Worm (Caenorhabditis elegans) whole organism, L1 larva: Measurements from ENCODE around the gene fbxb-16.

Experiments used
- C16A3.4 ChIP-seq: fragments of 150-350 bp; optimal IDR thresholded peaks from 2 replicates; lab custom pipeline; 2014; ENCODE audit warnings: missing biosample characterization, missing genetic modification characterization
- Y116A8C.19 ChIP-seq: sonication (generic microtip); optimal IDR thresholded peaks from 2 replicates; lab custom pipeline; 2016; ENCODE audit warnings: missing compliant biosample characterization, missing genetic modification characterization, borderline replicate concordance
- aha-1 ChIP-seq: fragments of 150-350 bp; optimal IDR thresholded peaks from 2 replicates; lab custom pipeline; 2014; ENCODE audit warnings: missing biosample characterization, missing genetic modification characterization
- alr-1 ChIP-seq: fragments of 200-800 bp; sonication (Bioruptor generic); optimal IDR thresholded peaks from 2 replicates; lab custom pipeline; 2018; ENCODE audit warnings: borderline replicate concordance, mild to moderate bottlenecking, missing genetic modification characterization, missing compliant biosample characterization
- ama-1 ChIP-seq: fragments of 150-350 bp; optimal IDR thresholded peaks from 2 replicates; lab custom pipeline; 2014
- blmp-1 ChIP-seq: fragments of 150-350 bp; optimal IDR thresholded peaks from 2 replicates; lab custom pipeline; 2014; ENCODE audit warnings: missing biosample characterization, missing genetic modification characterization
- ceh-63 ChIP-seq: fragments of 200-800 bp; sonication (Bioruptor generic); optimal IDR thresholded peaks from 2 replicates; lab custom pipeline; 2018; ENCODE audit warnings: mild to moderate bottlenecking, missing genetic modification characterization, missing compliant biosample characterization
- ceh-82 ChIP-seq, 3 experiments: fragments of 150-350 bp in 1 of 3; sonication (generic microtip) in 2 of 3; optimal IDR thresholded peaks; 2 replicates each; lab custom pipeline; 2014 to 2017; ENCODE audit warnings: missing biosample characterization in 3 of 3, missing genetic modification characterization in 3 of 3
- ces-1 ChIP-seq: fragments of 150-350 bp; optimal IDR thresholded peaks from 2 replicates; lab custom pipeline; 2014; ENCODE audit warnings: missing biosample characterization, missing genetic modification reagents, missing genetic modification characterization
- dsc-1 ChIP-seq: sonication (generic microtip); optimal IDR thresholded peaks from 2 replicates; lab custom pipeline; 2016; ENCODE audit warnings: mild to moderate bottlenecking, missing genetic modification characterization, missing compliant biosample characterization
- efl-3 ChIP-seq: fragments of 200-800 bp; sonication (Bioruptor generic); optimal IDR thresholded peaks from 2 replicates; lab custom pipeline; 2018; ENCODE audit warnings: mild to moderate bottlenecking, missing genetic modification characterization, missing compliant biosample characterization
- elt-2 ChIP-seq: sonication (generic microtip); optimal IDR thresholded peaks from 2 replicates; lab custom pipeline; 2016; ENCODE audit warnings: missing genetic modification characterization, mild to moderate bottlenecking, inconsistent platforms, missing compliant biosample characterization, missing genetic modification reagents
- ets-5 ChIP-seq: fragments of 200-800 bp; sonication (Bioruptor generic); IDR thresholded peaks from 2 replicates; pipeline ENCODE4 v1.3.6; 2022; ENCODE audit warnings: missing genetic modification characterization, missing compliant biosample characterization
- hpl-2 ChIP-seq: fragments of 150-350 bp; optimal IDR thresholded peaks from 2 replicates; lab custom pipeline; 2014; ENCODE audit warnings: missing biosample characterization, missing genetic modification reagents, missing genetic modification characterization
- irx-1 ChIP-seq: sonication (generic microtip); optimal IDR thresholded peaks from 2 replicates; lab custom pipeline; 2016; ENCODE audit warnings: missing genetic modification characterization, missing compliant biosample characterization
- isw-1 ChIP-seq: fragments of 200-800 bp; sonication (Bioruptor generic); IDR thresholded peaks from 2 replicates; pipeline ENCODE4 v1.3.6; 2022; ENCODE audit warnings: missing genetic modification characterization, missing compliant biosample characterization
- jun-1 ChIP-seq: fragments of 150-350 bp; optimal IDR thresholded peaks from 2 replicates; lab custom pipeline; 2014; ENCODE audit warnings: missing biosample characterization, missing genetic modification reagents, missing genetic modification characterization
- lin-14 ChIP-seq: fragments of 200-800 bp; sonication (Bioruptor generic); optimal IDR thresholded peaks from 2 replicates; lab custom pipeline; 2018; ENCODE audit warnings: mild to moderate bottlenecking, missing genetic modification characterization, moderate library complexity, missing compliant biosample characterization
- lin-35 ChIP-seq, 2 experiments: fragments of 150-350 bp; optimal IDR thresholded peaks; 2 replicates each; lab custom pipeline; 2014; ENCODE audit warnings: missing biosample characterization in 2 of 2, missing genetic modification characterization in 2 of 2, missing genetic modification reagents in 2 of 2
- lin-39 ChIP-seq: fragments of 150-350 bp; optimal IDR thresholded peaks from 2 replicates; lab custom pipeline; 2014; ENCODE audit warnings: missing biosample characterization, missing genetic modification reagents, missing genetic modification characterization
- mab-9 ChIP-seq: fragments of 200-800 bp; sonication (Bioruptor generic); IDR thresholded peaks from 2 replicates; pipeline ENCODE4 v1.3.6; 2022; ENCODE audit warnings: missing genetic modification reagents, missing genetic modification characterization, missing compliant biosample characterization
- nhr-11 ChIP-seq: fragments of 150-350 bp; optimal IDR thresholded peaks from 2 replicates; lab custom pipeline; 2014; ENCODE audit warnings: missing biosample characterization, missing genetic modification characterization
- nhr-12 ChIP-seq: sonication (generic microtip); optimal IDR thresholded peaks from 2 replicates; lab custom pipeline; 2017; ENCODE audit warnings: missing biosample characterization, missing genetic modification characterization
- nhr-28 ChIP-seq: fragments of 150-350 bp; optimal IDR thresholded peaks from 2 replicates; lab custom pipeline; 2014; ENCODE audit warnings: missing biosample characterization, missing genetic modification characterization
- nhr-84 ChIP-seq: sonication (generic microtip); optimal IDR thresholded peaks from 2 replicates; lab custom pipeline; 2017; ENCODE audit warnings: missing biosample characterization, missing genetic modification characterization
- pag-3 ChIP-seq: sonication (generic microtip); optimal IDR thresholded peaks from 2 replicates; lab custom pipeline; 2017; ENCODE audit warnings: missing genetic modification characterization, mild to moderate bottlenecking, missing compliant biosample characterization, antibody characterized with exemption, borderline replicate concordance; ENCODE audit not compliant: insufficient read depth
- pax-3 ChIP-seq: fragments of 200-800 bp; sonication (Bioruptor generic); optimal IDR thresholded peaks from 2 replicates; lab custom pipeline; 2018; ENCODE audit warnings: mild to moderate bottlenecking, missing genetic modification characterization, moderate library complexity, missing compliant biosample characterization
- rnt-1 ChIP-seq: sonication (generic microtip); optimal IDR thresholded peaks from 2 replicates; lab custom pipeline; 2016; ENCODE audit warnings: mild to moderate bottlenecking, missing genetic modification characterization, moderate library complexity, missing compliant biosample characterization
- sptf-1 ChIP-seq: fragments of 150-350 bp; optimal IDR thresholded peaks from 2 replicates; lab custom pipeline; 2014; ENCODE audit warnings: missing biosample characterization, missing genetic modification characterization
- sup-37 ChIP-seq: fragments of 200-800 bp; sonication (Bioruptor generic); optimal IDR thresholded peaks from 2 replicates; lab custom pipeline; 2018; ENCODE audit warnings: mild to moderate bottlenecking, missing genetic modification characterization, missing compliant biosample characterization
- swsn-7 ChIP-seq: sonication (generic microtip); optimal IDR thresholded peaks from 2 replicates; lab custom pipeline; 2016; ENCODE audit warnings: missing genetic modification characterization, missing compliant biosample characterization
- tbx-2 ChIP-seq: sonication (generic microtip); optimal IDR thresholded peaks from 2 replicates; lab custom pipeline; 2016; ENCODE audit warnings: missing genetic modification characterization, missing compliant biosample characterization
- tlp-1 ChIP-seq: fragments of 150-350 bp; optimal IDR thresholded peaks from 2 replicates; lab custom pipeline; 2014; ENCODE audit warnings: missing biosample characterization, missing genetic modification characterization
- unc-30 ChIP-seq: sonication (generic microtip); optimal IDR thresholded peaks from 2 replicates; lab custom pipeline; 2017; ENCODE audit warnings: missing biosample characterization, missing genetic modification characterization
- unc-86 ChIP-seq: sonication (generic microtip); optimal IDR thresholded peaks from 2 replicates; lab custom pipeline; 2016; ENCODE audit warnings: missing genetic modification characterization, missing compliant biosample characterization
- xbp-1 ChIP-seq: sonication (generic microtip); optimal IDR thresholded peaks from 2 replicates; lab custom pipeline; 2016; ENCODE audit warnings: missing genetic modification characterization, missing compliant biosample characterization

fbxb-16 gene

DNA sequence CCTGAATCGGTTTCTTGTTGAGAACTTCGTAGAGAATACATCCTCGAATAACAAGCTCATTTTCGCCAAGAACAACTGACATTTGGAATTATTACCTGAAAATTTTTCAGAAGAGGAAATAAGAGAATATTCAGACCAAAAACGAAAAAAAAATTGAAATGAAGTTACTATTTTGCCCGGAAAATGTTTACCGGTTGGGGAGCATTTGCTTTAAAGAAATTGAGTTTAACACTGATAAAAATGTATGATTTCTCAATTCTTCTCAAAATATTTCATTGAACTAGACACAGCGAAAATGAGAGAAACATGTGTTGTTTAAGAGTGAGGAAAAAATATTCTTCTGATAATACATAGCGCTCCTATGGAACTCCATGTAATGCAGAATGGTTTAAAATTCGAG, 35.3 kb downstream of the fbxb-16 start, which contains the start of gene fbxa-165:
TSS of gene fbxa-165 (minus strand) at position 101 of the 400 bp plus-strand sequence.
- no peak for TF ChIP-seq tlp-1 (tag; lab: Kevin White, UChicago)
- TF ChIP-seq nhr-12, result no peak
- no peak for TF ChIP-seq C16A3.4 (tag; lab: Kevin White, UChicago)
- TF ChIP-seq pax-3, result no peak
- no peak for TF ChIP-seq lin-39 (tag; lab: Kevin White, UChicago)
- TF ChIP-seq alr-1 (tag; lab: Kevin White, UChicago), result no peak
- no peak for TF ChIP-seq ces-1
- no peak for TF ChIP-seq swsn-7 (tag; lab: Kevin White, UChicago)
- no peak for TF ChIP-seq tbx-2 (tag; lab: Kevin White, UChicago)
- TF ChIP-seq rnt-1 (tag; lab: Kevin White, UChicago), result no peak
- TF ChIP-seq ceh-82 (tag; optimal IDR thresholded peaks at IDR 0.05; lab: Kevin White, UChicago), result no peak
- no peak for TF ChIP-seq irx-1 (tag; lab: Kevin White, UChicago)
- TF ChIP-seq dsc-1 (tag; lab: Kevin White, UChicago), result no peak
- TF ChIP-seq lin-35 (GFP tag; optimal IDR thresholded peaks at IDR 0.05; lab: Kevin White, UChicago), result no peak
- TF ChIP-seq, all 84 proteins: peak for 0

DNA sequence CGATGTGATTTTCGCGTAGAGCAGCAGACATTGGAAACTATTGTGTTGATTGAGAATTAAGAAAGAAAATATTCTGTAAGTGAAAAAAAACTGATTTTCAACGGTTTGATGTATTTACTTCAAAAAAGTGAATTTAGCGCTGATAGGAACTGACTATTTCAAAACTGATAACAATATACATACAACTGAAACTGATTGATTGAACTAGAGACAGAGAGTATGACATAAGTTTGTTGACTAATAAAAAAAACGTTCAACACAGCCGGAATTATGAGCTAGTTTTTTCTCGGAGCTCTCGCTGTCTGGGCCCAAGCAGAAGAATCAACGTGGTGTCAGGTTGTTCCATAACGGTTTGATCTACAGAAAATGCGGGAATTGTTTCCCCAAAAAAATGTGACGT, 37.7 kb downstream of the fbxb-16 start, which contains the start of gene fbxa-164:
TSS of gene fbxa-164 (minus strand) at position 101 of the 400 bp plus-strand sequence.
- TF ChIP-seq sup-37 (GFP tag; lab: Kevin White, UChicago) (no peak), hpl-2 (no peak), dsc-1 (tag; lab: Kevin White, UChicago) (no peak), lin-14 (no peak), ceh-63 (GFP tag; lab: Kevin White, UChicago) (no peak), isw-1 (GFP tag; lab: Robert Waterston, UW) (no peak), xbp-1 (no peak), aha-1 (tag; lab: Kevin White, UChicago) (no peak), unc-86 (tag; lab: Kevin White, UChicago) (no peak)

DNA sequence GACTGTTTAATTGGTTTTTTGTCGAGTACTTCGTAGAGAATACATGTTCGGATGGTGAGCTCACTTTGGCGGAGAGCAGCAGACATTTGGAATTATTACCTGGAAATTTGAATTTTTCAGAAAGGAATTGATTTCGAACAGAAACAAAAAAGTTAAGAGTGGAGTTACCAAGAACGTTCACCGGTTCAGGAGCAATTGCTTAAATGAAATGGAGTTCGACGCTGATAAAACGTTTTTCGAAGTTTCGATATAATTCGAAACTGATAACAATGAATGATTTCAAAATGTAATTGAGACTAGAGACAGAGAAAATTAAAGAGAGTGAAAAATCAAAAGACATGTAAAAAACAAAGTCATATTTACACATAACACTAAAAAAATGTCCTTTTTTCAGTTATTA, 41.1 kb downstream of the fbxb-16 start, which contains the start of gene fbxa-163:
TSS of gene fbxa-163 (minus strand) at position 101 of the 400 bp plus-strand sequence.
- TF ChIP-seq swsn-7 (tag; lab: Kevin White, UChicago) (no peak), mab-9 (GFP tag; lab: Robert Waterston, UW) (no peak), unc-30 (tag; lab: Kevin White, UChicago) (no peak), efl-3 (no peak), ets-5 (GFP tag; lab: Robert Waterston, UW) (no peak), sptf-1 (no peak), pag-3 (tag; lab: Kevin White, UChicago) (no peak), blmp-1 (tag; lab: Kevin White, UChicago) (no peak), ama-1 (lab: Kevin White, UChicago) (no peak), nhr-28 (tag; lab: Kevin White, UChicago) (no peak)

DNA sequence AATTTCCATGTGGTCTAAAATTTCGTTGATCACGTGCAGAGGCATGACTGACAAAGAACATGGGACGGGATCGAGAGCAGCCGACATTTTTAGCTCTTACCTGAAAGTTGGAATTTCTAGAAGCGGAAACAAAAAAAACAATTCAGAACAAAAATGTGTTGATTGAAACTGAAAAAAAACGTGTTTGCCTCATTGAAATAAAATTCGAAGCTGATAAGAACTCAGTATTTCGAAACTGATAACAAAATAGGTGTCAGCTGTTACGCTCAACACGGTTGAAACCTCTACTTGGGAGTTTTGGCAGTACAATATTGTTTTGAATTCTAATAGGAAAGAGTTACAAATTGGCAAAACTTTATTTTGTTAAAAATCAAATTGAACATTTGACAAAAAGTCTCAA, 42.8 kb downstream of the fbxb-16 start:
- peak; percentile 4 for TF ChIP-seq tlp-1 (tag; lab: Kevin White, UChicago)
- TF ChIP-seq Y116A8C.19 (tag; lab: Kevin White, UChicago), result no peak
- TF ChIP-seq elt-2, result peak; percentile 82
- TF ChIP-seq lin-35 (GFP tag; optimal IDR thresholded peaks at IDR 0.05; lab: Kevin White, UChicago), result peak in 1 of 2 experiments; percentile 33
- no peak for TF ChIP-seq nhr-84 (tag; lab: Kevin White, UChicago)
- TF ChIP-seq, all 84 proteins: peak for 3

DNA sequence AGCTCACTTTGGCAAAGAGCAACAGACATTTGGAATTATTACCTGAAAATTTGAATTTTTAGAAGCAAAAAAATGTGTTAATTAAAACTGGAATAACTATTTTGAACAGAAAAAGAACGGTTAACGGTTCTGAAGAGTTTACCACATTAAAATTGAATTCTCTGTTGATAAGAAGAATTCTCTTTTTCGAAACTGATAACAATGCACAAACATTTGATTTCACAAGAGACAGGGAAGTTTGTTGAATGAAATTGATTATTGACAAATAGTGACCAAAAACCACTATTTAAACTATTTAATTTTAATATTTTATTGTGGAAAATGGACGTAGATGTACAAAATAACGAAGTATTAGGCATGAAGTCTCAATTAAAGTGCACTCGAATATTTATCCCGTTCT, 44.1 kb downstream of the fbxb-16 start:
- TF ChIP-seq elt-2 (peak; percentile 64), jun-1 (tag; lab: Kevin White, UChicago) (no peak), lin-14 (no peak), nhr-11 (tag; lab: Kevin White, UChicago) (no peak)
